Fruit fly (Drosophila melanogaster): Measurements from ENCODE around the gene CG34453.

The CG34453 gene

dm6 chr3L:233251-233650 is at the start of gene CG34453:
Gene CG34453 (minus strand): TSS chr3L:233351.
- TF ChIP-seq psq (optimal IDR thresholded peaks at IDR 0.05) (no peak), insv (optimal IDR thresholded peaks at IDR 0.05) (no peak), ttk (optimal IDR thresholded peaks at IDR 0.05) (no peak), Sin3A (optimal IDR thresholded peaks at IDR 0.05) (no peak), h (optimal IDR thresholded peaks at IDR 0.05) (no peak), Myc (optimal IDR thresholded peaks at IDR 0.05) (no peak)

dm6 chr3L:282276-282675 is 49.1 kb upstream of the CG34453 start:
- TF ChIP-seq ttk (optimal IDR thresholded peaks at IDR 0.05) (no peak), h (optimal IDR thresholded peaks at IDR 0.05) (no peak), psq (optimal IDR thresholded peaks at IDR 0.05) (no peak), Sin3A (optimal IDR thresholded peaks at IDR 0.05) (no peak), insv (optimal IDR thresholded peaks at IDR 0.05) (no peak), Myc (optimal IDR thresholded peaks at IDR 0.05) (no peak)

dm6 chr3L:276736-277487 is 43.8 kb upstream of the CG34453 start, which contains the start of gene RhoGEF3:
Gene RhoGEF3 (plus strand): TSS chr3L:277437.
- TF ChIP-seq ttk (optimal IDR thresholded peaks at IDR 0.05) = no peak
- no peak for TF ChIP-seq Sin3A (optimal IDR thresholded peaks at IDR 0.05)
- no peak for TF ChIP-seq Myc (optimal IDR thresholded peaks at IDR 0.05)
- TF ChIP-seq psq (optimal IDR thresholded peaks at IDR 0.05) = no peak
- TF ChIP-seq h (optimal IDR thresholded peaks at IDR 0.05) = no peak
- TF ChIP-seq insv (optimal IDR thresholded peaks at IDR 0.05) = no peak

dm6 chr3L:274855-275254 is 41.7 kb upstream of the CG34453 start, which contains the start of gene ttm2:
Gene ttm2 (plus strand): TSS chr3L:275155.
- TF ChIP-seq ttk (optimal IDR thresholded peaks at IDR 0.05) (no peak), insv (optimal IDR thresholded peaks at IDR 0.05) (no peak), Sin3A (optimal IDR thresholded peaks at IDR 0.05) (no peak), h (optimal IDR thresholded peaks at IDR 0.05) (no peak)

- no peak for TF ChIP-seq insv (optimal IDR thresholded peaks at IDR 0.05)
- no peak for TF ChIP-seq Sin3A (optimal IDR thresholded peaks at IDR 0.05)
- TF ChIP-seq ttk (optimal IDR thresholded peaks at IDR 0.05) = no peak
- TF ChIP-seq psq (optimal IDR thresholded peaks at IDR 0.05) = no peak
- no peak for TF ChIP-seq Myc (optimal IDR thresholded peaks at IDR 0.05)
- TF ChIP-seq h (optimal IDR thresholded peaks at IDR 0.05) = no peak
Observed at dm6 chr3L:273291-273690, 40.1 kb upstream of the CG34453 start, which contains the start of gene CG32845. Gene CG32845 (minus strand): TSS chr3L:273391.

- TF ChIP-seq ttk (optimal IDR thresholded peaks at IDR 0.05) (no peak), Myc (optimal IDR thresholded peaks at IDR 0.05) (no peak), Sin3A (optimal IDR thresholded peaks at IDR 0.05) (no peak), h (optimal IDR thresholded peaks at IDR 0.05) (no peak), insv (optimal IDR thresholded peaks at IDR 0.05) (no peak), psq (optimal IDR thresholded peaks at IDR 0.05) (no peak)
Observed at dm6 chr3L:271501-272249, 38.5 kb upstream of the CG34453 start.

- no peak for TF ChIP-seq Myc (optimal IDR thresholded peaks at IDR 0.05)
- TF ChIP-seq insv (optimal IDR thresholded peaks at IDR 0.05) = no peak
- no peak for TF ChIP-seq Sin3A (optimal IDR thresholded peaks at IDR 0.05)
- no peak for TF ChIP-seq ttk (optimal IDR thresholded peaks at IDR 0.05)
- no peak for TF ChIP-seq h (optimal IDR thresholded peaks at IDR 0.05)
- no peak for TF ChIP-seq psq (optimal IDR thresholded peaks at IDR 0.05)
Observed at dm6 chr3L:270760-271500, 37.8 kb upstream of the CG34453 start, which contains the start of gene miple2. Gene miple2 (plus strand): TSS chr3L:271200.

dm6 chr3L:267618-268017 is 34.5 kb upstream of the CG34453 start:
- TF ChIP-seq psq (optimal IDR thresholded peaks at IDR 0.05) = no peak
- no peak for TF ChIP-seq h (optimal IDR thresholded peaks at IDR 0.05)
- TF ChIP-seq insv (optimal IDR thresholded peaks at IDR 0.05) = no peak
- TF ChIP-seq Myc (optimal IDR thresholded peaks at IDR 0.05) = no peak

dm6 chr3L:267083-267482 is 33.9 kb upstream of the CG34453 start, which contains the start of gene miple1:
Gene miple1 (plus strand): TSS chr3L:267299.
- no peak for TF ChIP-seq Sin3A (optimal IDR thresholded peaks at IDR 0.05)
- TF ChIP-seq h (optimal IDR thresholded peaks at IDR 0.05) = no peak
- TF ChIP-seq insv (optimal IDR thresholded peaks at IDR 0.05) = no peak
- no peak for TF ChIP-seq Myc (optimal IDR thresholded peaks at IDR 0.05)
- no peak for TF ChIP-seq psq (optimal IDR thresholded peaks at IDR 0.05)
- TF ChIP-seq ttk (optimal IDR thresholded peaks at IDR 0.05) = no peak

- TF ChIP-seq ttk (optimal IDR thresholded peaks at IDR 0.05) (no peak), Sin3A (optimal IDR thresholded peaks at IDR 0.05) (no peak), psq (optimal IDR thresholded peaks at IDR 0.05) (no peak), h (optimal IDR thresholded peaks at IDR 0.05) (no peak), insv (optimal IDR thresholded peaks at IDR 0.05) (no peak), Myc (optimal IDR thresholded peaks at IDR 0.05) (no peak)
Observed at dm6 chr3L:265808-266207, 32.7 kb upstream of the CG34453 start, which contains the start of gene CG34263. Gene CG34263 (minus strand): TSS chr3L:265908.

- TF ChIP-seq ttk (optimal IDR thresholded peaks at IDR 0.05) = no peak
- TF ChIP-seq psq (optimal IDR thresholded peaks at IDR 0.05) = no peak
- no peak for TF ChIP-seq insv (optimal IDR thresholded peaks at IDR 0.05)
- TF ChIP-seq Myc (optimal IDR thresholded peaks at IDR 0.05) = no peak
- TF ChIP-seq Sin3A (optimal IDR thresholded peaks at IDR 0.05) = no peak
- no peak for TF ChIP-seq h (optimal IDR thresholded peaks at IDR 0.05)
Observed at dm6 chr3L:264378-265151, 31.4 kb upstream of the CG34453 start, which contains the start of the genes Tudor-SN and mRpL17. Gene Tudor-SN (minus strand): TSS chr3L:264380. Gene mRpL17 (plus strand): TSS chr3L:264779.

Measured in Kc167 (cell line).